Fruit fly (Drosophila melanogaster) whole organism, embryonic: Measurements from ENCODE around the gene amn.

Source experiments
- Atf-2 ChIP-seq: fragments of 200-800 bp; sonication (Bioruptor generic); optimal IDR thresholded peaks from 2 replicates; lab custom pipeline; 2016; ENCODE audit warnings: missing biosample characterization, missing genetic modification characterization
- Bgb ChIP-seq: fragments of 200-800 bp; sonication (Bioruptor generic); IDR thresholded peaks from 2 replicates; pipeline ENCODE4 v1.3.6; 2022; ENCODE audit warnings: missing biosample characterization, missing genetic modification characterization; ENCODE audit not compliant: partially characterized antibody
- CG1024 ChIP-seq: fragments of 200-800 bp; sonication (Bioruptor generic); IDR thresholded peaks from 2 replicates; pipeline ENCODE4 v1.3.6; 2022; ENCODE audit warnings: missing biosample characterization, missing genetic modification characterization
- CG10431 ChIP-seq: fragments of 200-800 bp; sonication (Bioruptor generic); optimal IDR thresholded peaks from 3 replicates; lab custom pipeline; 2018; ENCODE audit warnings: missing biosample characterization, mild to moderate bottlenecking, missing genetic modification characterization
- CG11247 ChIP-seq: fragments of 200-800 bp; sonication (Bioruptor generic); IDR thresholded peaks from 2 replicates; pipeline ENCODE4 v1.3.6; 2022; ENCODE audit warnings: missing biosample characterization, missing genetic modification characterization
- CG11398 ChIP-seq: fragments of 200-800 bp; sonication (Bioruptor generic); optimal IDR thresholded peaks from 2 replicates; lab custom pipeline; 2016; ENCODE audit warnings: missing biosample characterization, missing genetic modification characterization
- CG11723 ChIP-seq: fragments of 200-800 bp; sonication (Bioruptor generic); optimal IDR thresholded peaks from 2 replicates; lab custom pipeline; 2017; ENCODE audit warnings: missing biosample characterization, mild to moderate bottlenecking, missing genetic modification characterization
- CG12071 ChIP-seq: fragments of 200-800 bp; sonication (Bioruptor generic); optimal IDR thresholded peaks from 3 replicates; lab custom pipeline; 2018; ENCODE audit warnings: missing biosample characterization, mild to moderate bottlenecking, missing genetic modification characterization
- CG12155 ChIP-seq: fragments of 200-800 bp; sonication (Bioruptor generic); optimal IDR thresholded peaks from 3 replicates; lab custom pipeline; 2016; ENCODE audit warnings: missing biosample characterization, missing genetic modification characterization
- CG13624 ChIP-seq: fragments of 200-800 bp; sonication (Bioruptor generic); optimal IDR thresholded peaks from 2 replicates; lab custom pipeline; 2016; ENCODE audit warnings: missing biosample characterization, missing genetic modification characterization
- CG14965 ChIP-seq: fragments of 200-800 bp; sonication (Bioruptor generic); optimal IDR thresholded peaks from 2 replicates; lab custom pipeline; 2016; ENCODE audit warnings: missing biosample characterization, missing genetic modification characterization, borderline replicate concordance
- CG1529 ChIP-seq: fragments of 200-800 bp; sonication (Bioruptor generic); optimal IDR thresholded peaks from 3 replicates; lab custom pipeline; 2018; ENCODE audit warnings: missing biosample characterization, missing genetic modification characterization
- CG1602 ChIP-seq: fragments of 200-800 bp; sonication (Bioruptor generic); optimal IDR thresholded peaks from 3 replicates; lab custom pipeline; 2016; ENCODE audit warnings: missing biosample characterization, missing genetic modification characterization
- CG2889 ChIP-seq: fragments of 200-800 bp; sonication (Bioruptor generic); IDR thresholded peaks from 3 replicates; pipeline ENCODE4 v1.3.6; 2022; ENCODE audit warnings: missing biosample characterization, missing genetic modification characterization
- CG30020 ChIP-seq: fragments of 200-800 bp; optimal IDR thresholded peaks from 2 replicates; lab custom pipeline; 2019; ENCODE audit warnings: missing biosample characterization, mild to moderate bottlenecking, missing genetic modification characterization, moderate library complexity
- CG33557 ChIP-seq: fragments of 200-800 bp; sonication (Bioruptor generic); optimal IDR thresholded peaks from 2 replicates; lab custom pipeline; 2019; ENCODE audit warnings: missing biosample characterization, mild to moderate bottlenecking, missing genetic modification characterization, moderate library complexity
- CG4424 ChIP-seq: fragments of 200-800 bp; sonication (Bioruptor generic); optimal IDR thresholded peaks from 3 replicates; lab custom pipeline; 2016; ENCODE audit warnings: missing biosample characterization, missing genetic modification characterization
- CG4617 ChIP-seq: fragments of 200-800 bp; sonication (Bioruptor generic); optimal IDR thresholded peaks from 3 replicates; lab custom pipeline; 2016; ENCODE audit warnings: missing biosample characterization, missing genetic modification characterization, borderline replicate concordance
- CG6765 ChIP-seq: fragments of 200-800 bp; sonication (Bioruptor generic); optimal IDR thresholded peaks from 3 replicates; lab custom pipeline; 2017; ENCODE audit warnings: missing biosample characterization, mild to moderate bottlenecking, missing genetic modification characterization
- CkIIα-i1 ChIP-seq: fragments of 200-800 bp; sonication (Bioruptor generic); IDR thresholded peaks from 2 replicates; pipeline ENCODE4 v1.3.6; 2022; ENCODE audit warnings: missing biosample characterization, missing genetic modification characterization
- D19B ChIP-seq: fragments of 200-800 bp; sonication (Bioruptor generic); optimal IDR thresholded peaks from 2 replicates; lab custom pipeline; 2017; ENCODE audit warnings: missing biosample characterization, mild to moderate bottlenecking, missing genetic modification characterization
- HLH54F ChIP-seq: fragments of 200-800 bp; sonication (Bioruptor generic); optimal IDR thresholded peaks from 3 replicates; lab custom pipeline; 2016; ENCODE audit warnings: missing biosample characterization, missing genetic modification characterization
- Jarid2 ChIP-seq: fragments of 200-800 bp; sonication (Bioruptor generic); optimal IDR thresholded peaks from 3 replicates; lab custom pipeline; 2017; ENCODE audit warnings: mild to moderate bottlenecking, missing biosample characterization, missing genetic modification reagents, missing genetic modification characterization
- Kr ChIP-seq: fragments of 200-800 bp; sonication (Bioruptor generic); optimal IDR thresholded peaks from 2 replicates; lab custom pipeline; 2017; ENCODE audit warnings: missing biosample characterization, mild to moderate bottlenecking, missing genetic modification characterization
- NC2β ChIP-seq: fragments of 200-800 bp; sonication (Bioruptor generic); optimal IDR thresholded peaks from 2 replicates; lab custom pipeline; 2016; ENCODE audit warnings: missing biosample characterization, missing genetic modification characterization
- Optix ChIP-seq: fragments of 200-800 bp; sonication (Bioruptor generic); IDR thresholded peaks from 3 replicates; pipeline ENCODE4 v1.3.6; 2022; ENCODE audit warnings: missing biosample characterization, missing genetic modification characterization
- Ravus ChIP-seq: fragments of 200-800 bp; sonication (Bioruptor generic); IDR thresholded peaks from 2 replicates; pipeline ENCODE4 v1.3.6; 2022; ENCODE audit warnings: missing biosample characterization, missing genetic modification characterization
- Rx ChIP-seq: fragments of 200-800 bp; sonication (Bioruptor generic); IDR thresholded peaks from 2 replicates; pipeline ENCODE4 v1.3.6; 2022; ENCODE audit warnings: missing biosample characterization, missing genetic modification characterization
- Tbp ChIP-seq: fragments of >200 bp; optimal IDR thresholded peaks from 2 replicates; lab custom pipeline; 2018; ENCODE audit warnings: missing biosample characterization, missing genetic modification characterization
- Usf ChIP-seq: fragments of 200-800 bp; sonication (Bioruptor generic); optimal IDR thresholded peaks from 2 replicates; lab custom pipeline; 2017; ENCODE audit warnings: missing genotype, missing biosample characterization, missing genetic modification characterization
- ab ChIP-seq: fragments of 200-800 bp; sonication (Bioruptor generic); optimal IDR thresholded peaks from 2 replicates; lab custom pipeline; 2016; ENCODE audit warnings: missing biosample characterization, missing genetic modification characterization
- aop ChIP-seq: fragments of 200-800 bp; sonication (Bioruptor generic); IDR thresholded peaks from 2 replicates; pipeline ENCODE4 v1.3.6; 2022; ENCODE audit warnings: missing biosample characterization, missing genetic modification characterization
- fd64A ChIP-seq: fragments of 200-800 bp; sonication (Bioruptor generic); optimal IDR thresholded peaks from 3 replicates; lab custom pipeline; 2018; ENCODE audit warnings: missing biosample characterization, mild to moderate bottlenecking, missing genetic modification characterization
- ftz-f1 ChIP-seq: fragments of 200-800 bp; sonication (Bioruptor generic); optimal IDR thresholded peaks from 2 replicates; lab custom pipeline; 2016; ENCODE audit warnings: missing biosample characterization, missing genetic modification characterization
- gfzf ChIP-seq: fragments of 200-800 bp; sonication (Bioruptor generic); optimal IDR thresholded peaks from 2 replicates; lab custom pipeline; 2016; ENCODE audit warnings: missing biosample characterization, mild to moderate bottlenecking, missing genetic modification characterization, moderate library complexity
- grn ChIP-seq: fragments of 200-800 bp; sonication (Bioruptor generic); optimal IDR thresholded peaks from 3 replicates; lab custom pipeline; 2017; ENCODE audit warnings: missing biosample characterization, missing genetic modification characterization
- gsb ChIP-seq: fragments of 200-800 bp; sonication (Bioruptor generic); IDR thresholded peaks from 2 replicates; pipeline ENCODE4 v1.3.6; 2022; ENCODE audit warnings: missing biosample characterization, missing genetic modification characterization
- lov ChIP-seq, 2 experiments: fragments of 200-800 bp in 1 of 2; fragments of >200 bp in 1 of 2; sonication (Bioruptor generic) in 1 of 2; IDR thresholded peaks in 1 of 2; optimal IDR thresholded peaks in 1 of 2; 2 replicates in 1 of 2; 3 replicates in 1 of 2; pipeline versions ENCODE4 v1.3.6 to Lab custom; 2017 to 2022; ENCODE audit warnings: missing biosample characterization in 1 of 2, missing genetic modification characterization in 1 of 2
- mld ChIP-seq: fragments of 200-800 bp; sonication (Bioruptor generic); IDR thresholded peaks from 3 replicates; pipeline ENCODE4 v1.3.6; 2022; ENCODE audit warnings: missing biosample characterization, missing genetic modification characterization; ENCODE audit not compliant: partially characterized antibody
- pan ChIP-seq, 4 experiments: fragments of >200 bp in 3 of 4; fragments of 200-800 bp in 1 of 4; sonication (Bioruptor generic) in 1 of 4; optimal IDR thresholded peaks in 3 of 4; IDR thresholded peaks in 1 of 4; 2 replicates each; pipeline versions ENCODE4 v1.3.6 to Lab custom; 2017 to 2022; ENCODE audit warnings: missing biosample characterization in 2 of 4, missing genetic modification characterization in 2 of 4, mixed read lengths in 1 of 4
- pita ChIP-seq: fragments of 200-800 bp; sonication (Bioruptor generic); optimal IDR thresholded peaks from 2 replicates; lab custom pipeline; 2017; ENCODE audit warnings: missing biosample characterization, mild to moderate bottlenecking, missing genetic modification characterization
- sc ChIP-seq, 3 experiments: fragments of >200 bp in 2 of 3; fragments of 200-800 bp in 1 of 3; sonication (Bioruptor generic) in 1 of 3; optimal IDR thresholded peaks; 2 replicates in 2 of 3; 3 replicates in 1 of 3; lab custom pipeline; 2017; ENCODE audit warnings: mild to moderate bottlenecking in 1 of 3, missing biosample characterization in 1 of 3, missing genetic modification characterization in 1 of 3, missing genetic modification reagents in 1 of 3
- shn ChIP-seq: fragments of 200-800 bp; sonication (Bioruptor generic); optimal IDR thresholded peaks from 3 replicates; lab custom pipeline; 2016; ENCODE audit warnings: missing biosample characterization, missing genetic modification characterization
- sob ChIP-seq: fragments of 200-800 bp; sonication (Bioruptor generic); IDR thresholded peaks from 2 replicates; pipeline ENCODE4 v1.3.6; 2022; ENCODE audit warnings: missing biosample characterization, missing genetic modification characterization
- tin ChIP-seq: fragments of 200-800 bp; sonication (Bioruptor generic); optimal IDR thresholded peaks from 3 replicates; lab custom pipeline; 2016; ENCODE audit warnings: missing biosample characterization, missing genetic modification characterization
- trem ChIP-seq: fragments of 200-800 bp; optimal IDR thresholded peaks from 3 replicates; lab custom pipeline; 2019; ENCODE audit warnings: missing biosample characterization, mild to moderate bottlenecking, missing genetic modification characterization, moderate library complexity
- tup ChIP-seq: fragments of 200-800 bp; sonication (Bioruptor generic); optimal IDR thresholded peaks from 2 replicates; lab custom pipeline; 2016; ENCODE audit warnings: missing biosample characterization, mild to moderate bottlenecking, missing genetic modification characterization, moderate library complexity
- z ChIP-seq: fragments of 200-800 bp; sonication (Bioruptor generic); IDR thresholded peaks from 3 replicates; pipeline ENCODE4 v1.3.6; 2022; ENCODE audit warnings: missing biosample characterization, missing genetic modification characterization

The amn gene

dm6 chrX:19846701-19847383, 43.0 kb downstream of the amn start (continued):
- TF ChIP-seq CG14965 (GFP tag; lab: Kevin White, UChicago) = peak; percentile 66
- peak; percentile 89 for TF ChIP-seq CG11723 (GFP tag; lab: Kevin White, UChicago)
- TF ChIP-seq fd64A (GFP tag; lab: Kevin White, UChicago) = peak; percentile 93
- TF ChIP-seq CG13624 (GFP tag; lab: Kevin White, UChicago) = peak; percentile 86
- TF ChIP-seq CG1529 (GFP tag; lab: Kevin White, UChicago) = peak; percentile 92
- TF ChIP-seq CG1602 (GFP tag; lab: Kevin White, UChicago) = peak; percentile 93
- TF ChIP-seq CG33557 (GFP tag; lab: Kevin White, UChicago) = peak; percentile 90
- TF ChIP-seq Optix (GFP tag; lab: Robert Waterston, UW) = peak; percentile 94
- TF ChIP-seq pita = no peak
- peak; percentile 65 for TF ChIP-seq CG10431 (GFP tag; lab: Kevin White, UChicago)
- TF ChIP-seq HLH54F (GFP tag; lab: Kevin White, UChicago) = peak; percentile 94
- TF ChIP-seq CkIIα-i1 (GFP tag; lab: Robert Waterston, UW) = peak; percentile 80
- peak; percentile 93 for TF ChIP-seq Rx (GFP tag; lab: Robert Waterston, UW)
- TF ChIP-seq shn (GFP tag; lab: Kevin White, UChicago) = peak; percentile 95
- TF ChIP-seq CG11398 (GFP tag; lab: Kevin White, UChicago) = peak; percentile 90
- peak; percentile 80 for TF ChIP-seq CG6765 (GFP tag; lab: Kevin White, UChicago)
- peak; percentile 62 for TF ChIP-seq CG30020 (tag; lab: Kevin White, UChicago)
- peak; percentile 56 for TF ChIP-seq ftz-f1 (GFP tag; lab: Kevin White, UChicago)
- TF ChIP-seq CG4424 (GFP tag; lab: Kevin White, UChicago) = peak; percentile 92
- peak; percentile 87 for TF ChIP-seq trem
- TF ChIP-seq CG12071 (GFP tag; lab: Kevin White, UChicago) = peak; percentile 91
- TF ChIP-seq grn = peak; percentile 49
- peak; percentile 93 for TF ChIP-seq sob (GFP tag; lab: Robert Waterston, UW)
- TF ChIP-seq D19B (GFP tag; lab: Kevin White, UChicago) = peak; percentile 59
- peak; percentile 94 for TF ChIP-seq tin (GFP tag; lab: Kevin White, UChicago)
- no peak for TF ChIP-seq pan (optimal IDR thresholded peaks at IDR 0.05; lab: Kevin White, UChicago)
- TF ChIP-seq pan (GFP tag; optimal IDR thresholded peaks at IDR 0.05 in 1 of 2, IDR thresholded peaks at IDR 0.05 in 1 of 2) = peak in 1 of 2 experiments; percentile 96
- peak; percentile 90 for TF ChIP-seq NC2β (GFP tag; lab: Kevin White, UChicago)
- TF ChIP-seq gfzf (GFP tag; lab: Kevin White, UChicago) = peak; percentile 5
- no peak for TF ChIP-seq Bgb
- TF ChIP-seq Atf-2 (GFP tag; lab: Kevin White, UChicago) = peak; percentile 90
- peak; percentile 84 for TF ChIP-seq ab (GFP tag; lab: Kevin White, UChicago)
- no peak for TF ChIP-seq sc (optimal IDR thresholded peaks at IDR 0.05; lab: Kevin White, UChicago)
- TF ChIP-seq sc (GFP tag; optimal IDR thresholded peaks at IDR 0.05; lab: Kevin White, UChicago) = peak; percentile 84
- peak; percentile 98 for TF ChIP-seq Kr (GFP tag; lab: Kevin White, UChicago)
- peak; percentile 93 for TF ChIP-seq gsb (GFP tag; lab: Robert Waterston, UW)
- no peak for TF ChIP-seq mld (GFP tag; lab: Robert Waterston, UW)
- TF ChIP-seq aop (GFP tag; lab: Robert Waterston, UW) = peak; percentile 85
- no peak for TF ChIP-seq Tbp (GFP tag; lab: Kevin White, UChicago)
- TF ChIP-seq Jarid2 (GFP tag; lab: Kevin White, UChicago) = peak; percentile 78
- peak; percentile 86 for TF ChIP-seq CG4617
- peak; percentile 89 for TF ChIP-seq CG2889
- TF ChIP-seq CG1024 (GFP tag; lab: Robert Waterston, UW) = peak; percentile 81
- peak; percentile 76 for TF ChIP-seq Usf
- peak; percentile 65 for TF ChIP-seq z (GFP tag; lab: Robert Waterston, UW)
- peak; percentile 91 for TF ChIP-seq CG11247 (GFP tag; lab: Robert Waterston, UW)
- peak; percentile 74 for TF ChIP-seq tup
- TF ChIP-seq lov (optimal IDR thresholded peaks at IDR 0.05; lab: Kevin White, UChicago) = no peak
- TF ChIP-seq lov (GFP tag; IDR thresholded peaks at IDR 0.05; lab: Robert Waterston, UW) = peak; percentile 90
- peak; percentile 88 for TF ChIP-seq CG12155 (GFP tag; lab: Kevin White, UChicago)
- TF ChIP-seq Ravus (GFP tag; lab: Robert Waterston, UW) = peak; percentile 82
